Worm (Caenorhabditis elegans) whole organism, L1 larva: Measurements from ENCODE around the gene ttn-1.

Experiments
- F16B12.6 ChIP-seq: fragments of 150-350 bp; optimal IDR thresholded peaks from 2 replicates; lab custom pipeline; 2014; ENCODE audit warnings: missing biosample characterization, missing genetic modification characterization
- Y116A8C.19 ChIP-seq: sonication (generic microtip); optimal IDR thresholded peaks from 2 replicates; lab custom pipeline; 2016; ENCODE audit warnings: missing compliant biosample characterization, missing genetic modification characterization, borderline replicate concordance
- aha-1 ChIP-seq: fragments of 150-350 bp; optimal IDR thresholded peaks from 2 replicates; lab custom pipeline; 2014; ENCODE audit warnings: missing biosample characterization, missing genetic modification characterization
- aly-2 ChIP-seq: fragments of 150-350 bp; optimal IDR thresholded peaks from 2 replicates; lab custom pipeline; 2014; ENCODE audit warnings: missing biosample characterization, missing genetic modification characterization
- ceh-8 ChIP-seq: fragments of 200-800 bp; sonication (Bioruptor generic); optimal IDR thresholded peaks from 2 replicates; lab custom pipeline; 2018; ENCODE audit warnings: mild to moderate bottlenecking, missing genetic modification characterization, moderate library complexity, missing compliant biosample characterization
- ceh-88 ChIP-seq: fragments of 200-800 bp; sonication (Bioruptor generic); IDR thresholded peaks from 2 replicates; pipeline ENCODE4 v1.3.6; 2022; ENCODE audit warnings: missing genetic modification characterization, missing compliant biosample characterization
- dpl-1 ChIP-seq, 3 experiments: fragments of 150-350 bp in 2 of 3; sonication (generic microtip) in 1 of 3; optimal IDR thresholded peaks; 2 replicates each; lab custom pipeline; 2014 to 2017; ENCODE audit warnings: missing biosample characterization in 3 of 3, missing genetic modification characterization in 3 of 3, missing genetic modification reagents in 3 of 3
- efl-1 ChIP-seq, 4 experiments: fragments of 150-350 bp; optimal IDR thresholded peaks in 3 of 4; peaks in 1 of 4; 1 replicate in 1 of 4; 2 replicates in 3 of 4; lab custom pipeline; 2014; ENCODE audit warnings: missing biosample characterization in 2 of 4, missing genetic modification characterization in 2 of 4, missing genetic modification reagents in 2 of 4
- egl-13 ChIP-seq: sonication (generic microtip); optimal IDR thresholded peaks from 2 replicates; lab custom pipeline; 2016; ENCODE audit warnings: missing genotype, missing genetic modification reagents, missing genetic modification characterization, missing compliant biosample characterization
- elt-2 ChIP-seq: sonication (generic microtip); optimal IDR thresholded peaks from 2 replicates; lab custom pipeline; 2016; ENCODE audit warnings: missing genetic modification characterization, mild to moderate bottlenecking, inconsistent platforms, missing compliant biosample characterization, missing genetic modification reagents
- elt-3 ChIP-seq, 6 experiments: fragments of 150-350 bp in 1 of 6; sonication (generic microtip); optimal IDR thresholded peaks; 2 replicates each; lab custom pipeline; 2017 to 2018; ENCODE audit warnings: missing biosample characterization in 6 of 6, missing genetic modification characterization in 6 of 6, inconsistent platforms in 1 of 6
- ets-5 ChIP-seq: fragments of 200-800 bp; sonication (Bioruptor generic); IDR thresholded peaks from 2 replicates; pipeline ENCODE4 v1.3.6; 2022; ENCODE audit warnings: missing genetic modification characterization, missing compliant biosample characterization
- fkh-10 ChIP-seq: sonication (generic microtip); optimal IDR thresholded peaks from 2 replicates; lab custom pipeline; 2017; ENCODE audit warnings: missing biosample characterization, missing genetic modification reagents, missing genetic modification characterization
- fkh-4 ChIP-seq: sonication (generic microtip); optimal IDR thresholded peaks from 2 replicates; lab custom pipeline; 2016; ENCODE audit warnings: missing compliant biosample characterization, missing genetic modification characterization, borderline replicate concordance
- fos-1 ChIP-seq: fragments of 150-350 bp; optimal IDR thresholded peaks from 2 replicates; lab custom pipeline; 2014; ENCODE audit warnings: missing biosample characterization, missing genetic modification characterization
- grh-1 ChIP-seq: fragments of 200-800 bp; sonication (Bioruptor generic); IDR thresholded peaks from 2 replicates; pipeline ENCODE4 v1.3.6; 2022; ENCODE audit warnings: missing genetic modification reagents, missing genetic modification characterization, missing compliant biosample characterization
- hlh-4 ChIP-seq: sonication (generic microtip); optimal IDR thresholded peaks from 2 replicates; lab custom pipeline; 2016; ENCODE audit warnings: mild to moderate bottlenecking, missing genetic modification characterization, missing compliant biosample characterization
- irx-1 ChIP-seq: sonication (generic microtip); optimal IDR thresholded peaks from 2 replicates; lab custom pipeline; 2016; ENCODE audit warnings: missing genetic modification characterization, missing compliant biosample characterization
- isw-1 ChIP-seq: fragments of 200-800 bp; sonication (Bioruptor generic); IDR thresholded peaks from 2 replicates; pipeline ENCODE4 v1.3.6; 2022; ENCODE audit warnings: missing genetic modification characterization, missing compliant biosample characterization
- lin-14 ChIP-seq: fragments of 200-800 bp; sonication (Bioruptor generic); optimal IDR thresholded peaks from 2 replicates; lab custom pipeline; 2018; ENCODE audit warnings: mild to moderate bottlenecking, missing genetic modification characterization, moderate library complexity, missing compliant biosample characterization
- lin-15B ChIP-seq: fragments of 150-350 bp; sonication (generic microtip); optimal IDR thresholded peaks from 3 replicates; lab custom pipeline; 2014; ENCODE audit warnings: missing biosample characterization, missing genetic modification characterization
- lin-35 ChIP-seq, 2 experiments: fragments of 150-350 bp; optimal IDR thresholded peaks; 2 replicates each; lab custom pipeline; 2014; ENCODE audit warnings: missing biosample characterization in 2 of 2, missing genetic modification characterization in 2 of 2, missing genetic modification reagents in 2 of 2
- lin-39 ChIP-seq: fragments of 150-350 bp; optimal IDR thresholded peaks from 2 replicates; lab custom pipeline; 2014; ENCODE audit warnings: missing biosample characterization, missing genetic modification reagents, missing genetic modification characterization
- lsy-2 ChIP-seq, 2 experiments: fragments of 150-350 bp; optimal IDR thresholded peaks; 2 replicates each; lab custom pipeline; 2014; ENCODE audit warnings: missing biosample characterization in 2 of 2, missing genetic modification characterization in 2 of 2
- nhr-19 ChIP-seq: fragments of 200-800 bp; sonication (Bioruptor generic); conservative IDR thresholded peaks from 2 replicates; pipeline ENCODE4 v1.3.6; 2022; ENCODE audit warnings: missing genetic modification characterization, missing compliant biosample characterization
- nhr-20 ChIP-seq: sonication (generic microtip); optimal IDR thresholded peaks from 2 replicates; lab custom pipeline; 2016; ENCODE audit warnings: mild to moderate bottlenecking, missing genetic modification characterization, missing compliant biosample characterization
- nhr-28 ChIP-seq: fragments of 150-350 bp; optimal IDR thresholded peaks from 2 replicates; lab custom pipeline; 2014; ENCODE audit warnings: missing biosample characterization, missing genetic modification characterization
- nhr-71 ChIP-seq: sonication (generic microtip); optimal IDR thresholded peaks from 2 replicates; lab custom pipeline; 2016; ENCODE audit warnings: mild to moderate bottlenecking, missing genetic modification characterization, moderate library complexity, missing compliant biosample characterization
- nhr-76 ChIP-seq: sonication (generic microtip); optimal IDR thresholded peaks from 2 replicates; lab custom pipeline; 2017; ENCODE audit warnings: missing biosample characterization, missing genetic modification characterization
- nhr-77 ChIP-seq: fragments of 150-350 bp; optimal IDR thresholded peaks from 2 replicates; lab custom pipeline; 2014; ENCODE audit warnings: missing biosample characterization, missing genetic modification characterization
- nhr-90 ChIP-seq: sonication (generic microtip); optimal IDR thresholded peaks from 2 replicates; lab custom pipeline; 2016; ENCODE audit warnings: mild to moderate bottlenecking, missing genetic modification characterization, missing compliant biosample characterization; ENCODE audit not compliant: poor library complexity
- pag-3 ChIP-seq: sonication (generic microtip); optimal IDR thresholded peaks from 2 replicates; lab custom pipeline; 2017; ENCODE audit warnings: missing genetic modification characterization, mild to moderate bottlenecking, missing compliant biosample characterization, antibody characterized with exemption, borderline replicate concordance; ENCODE audit not compliant: insufficient read depth
- pqm-1 ChIP-seq: sonication (generic microtip); optimal IDR thresholded peaks from 3 replicates; lab custom pipeline; 2017; ENCODE audit warnings: missing biosample characterization, missing genetic modification characterization
- rnt-1 ChIP-seq: sonication (generic microtip); optimal IDR thresholded peaks from 2 replicates; lab custom pipeline; 2016; ENCODE audit warnings: mild to moderate bottlenecking, missing genetic modification characterization, moderate library complexity, missing compliant biosample characterization
- skn-1 ChIP-seq: fragments of 150-350 bp; optimal IDR thresholded peaks from 2 replicates; lab custom pipeline; 2014; ENCODE audit warnings: missing biosample characterization, missing genetic modification characterization
- snpc-4 ChIP-seq: fragments of 150-350 bp; optimal IDR thresholded peaks from 2 replicates; lab custom pipeline; 2014; ENCODE audit warnings: missing biosample characterization, missing genetic modification characterization
- sup-37 ChIP-seq: fragments of 200-800 bp; sonication (Bioruptor generic); optimal IDR thresholded peaks from 2 replicates; lab custom pipeline; 2018; ENCODE audit warnings: mild to moderate bottlenecking, missing genetic modification characterization, missing compliant biosample characterization
- swsn-7 ChIP-seq: sonication (generic microtip); optimal IDR thresholded peaks from 2 replicates; lab custom pipeline; 2016; ENCODE audit warnings: missing genetic modification characterization, missing compliant biosample characterization
- tbx-2 ChIP-seq: sonication (generic microtip); optimal IDR thresholded peaks from 2 replicates; lab custom pipeline; 2016; ENCODE audit warnings: missing genetic modification characterization, missing compliant biosample characterization
- unc-130 ChIP-seq: fragments of 150-350 bp; optimal IDR thresholded peaks from 2 replicates; lab custom pipeline; 2017; ENCODE audit warnings: missing biosample characterization, missing genetic modification characterization, inconsistent platforms
- unc-62 ChIP-seq: fragments of 150-350 bp; optimal IDR thresholded peaks from 2 replicates; lab custom pipeline; 2014; ENCODE audit warnings: missing biosample characterization, missing genetic modification reagents, missing genetic modification characterization
- unc-86 ChIP-seq: sonication (generic microtip); optimal IDR thresholded peaks from 2 replicates; lab custom pipeline; 2016; ENCODE audit warnings: missing genetic modification characterization, missing compliant biosample characterization
- vab-15 ChIP-seq: sonication (generic microtip); optimal IDR thresholded peaks from 2 replicates; lab custom pipeline; 2017; ENCODE audit warnings: missing genotype, mild to moderate bottlenecking, missing genetic modification characterization, missing compliant biosample characterization
- xbp-1 ChIP-seq: sonication (generic microtip); optimal IDR thresholded peaks from 2 replicates; lab custom pipeline; 2016; ENCODE audit warnings: missing genetic modification characterization, missing compliant biosample characterization
- ztf-11 ChIP-seq, 2 experiments: sonication (generic microtip); optimal IDR thresholded peaks; 2 replicates each; lab custom pipeline; 2016 to 2017; ENCODE audit warnings: missing genetic modification characterization in 2 of 2, missing biosample characterization in 1 of 2, missing compliant biosample characterization in 1 of 2

ttn-1 gene

DNA sequence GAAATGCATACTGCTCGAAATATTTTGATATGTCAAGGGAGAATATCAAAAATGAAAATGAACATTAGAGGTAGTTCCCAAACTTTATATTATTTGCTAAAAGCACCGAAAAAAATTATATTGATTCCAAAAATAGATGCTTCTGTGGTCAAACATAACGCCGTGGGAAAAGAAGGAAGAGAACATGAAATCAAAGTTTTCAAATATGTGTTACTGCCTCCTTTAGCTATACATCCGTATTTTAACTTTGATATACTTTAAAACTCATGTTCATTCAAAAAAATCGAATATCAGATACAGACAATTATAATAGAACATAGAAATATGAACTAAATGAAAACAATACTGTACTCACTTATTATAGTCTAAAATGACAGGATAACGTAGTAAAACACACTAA lies 99.0 kb downstream of the ttn-1 start, which contains the start of gene Y38A10A.11:
Gene Y38A10A.11, minus strand, starts transcription at position 101 of the 400 bp plus-strand sequence.
- TF ChIP-seq isw-1 (GFP tag; lab: Robert Waterston, UW), result no peak
- TF ChIP-seq unc-86 (tag; lab: Kevin White, UChicago), result no peak
- no peak for TF ChIP-seq unc-62
- no peak for TF ChIP-seq tbx-2 (tag; lab: Kevin White, UChicago)
- TF ChIP-seq swsn-7, result no peak
- no peak for TF ChIP-seq sup-37
- no peak for TF ChIP-seq nhr-19 (GFP tag; lab: Robert Waterston, UW)
- TF ChIP-seq fkh-4 (tag; lab: Kevin White, UChicago), result no peak
- TF ChIP-seq skn-1 (tag; lab: Kevin White, UChicago), result no peak
- TF ChIP-seq pag-3 (tag; lab: Kevin White, UChicago), result no peak
- no peak for TF ChIP-seq snpc-4 (tag; lab: Kevin White, UChicago)
- TF ChIP-seq nhr-28, result no peak
- TF ChIP-seq pqm-1 (tag; lab: Kevin White, UChicago), result no peak
- TF ChIP-seq ztf-11 (tag; optimal IDR thresholded peaks at IDR 0.05; lab: Kevin White, UChicago), result no peak
- no peak for TF ChIP-seq lsy-2 (tag; optimal IDR thresholded peaks at IDR 0.05; lab: Kevin White, UChicago)

DNA sequence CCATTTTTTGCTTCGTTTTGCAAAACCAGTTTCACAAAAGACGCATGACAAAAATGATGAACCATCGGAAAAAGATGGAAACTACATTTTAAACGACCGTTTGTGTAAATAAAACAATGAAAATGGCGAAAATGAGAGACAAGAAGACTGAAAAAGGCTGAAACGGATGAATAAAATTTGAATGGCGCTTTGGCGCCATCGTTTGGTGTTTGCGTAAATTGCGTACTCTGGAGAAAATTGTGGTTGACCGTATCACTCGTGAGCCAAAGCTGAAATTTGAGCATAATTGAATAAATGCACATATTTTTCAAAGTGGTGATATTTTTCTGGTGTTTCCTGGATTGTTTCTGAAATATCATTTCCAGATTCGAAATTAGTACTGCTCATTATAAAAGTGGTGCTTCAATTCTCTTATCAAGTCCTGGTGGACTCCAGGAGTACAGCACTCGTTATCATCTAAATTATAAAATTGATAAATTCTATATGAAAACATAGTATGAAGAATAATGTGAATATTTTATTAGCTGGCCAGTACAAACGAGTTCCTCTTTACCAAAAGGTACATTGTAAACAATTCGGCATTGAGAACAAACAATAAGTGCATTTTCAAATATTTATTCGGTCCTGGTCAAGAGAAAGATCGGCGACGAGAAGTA lies 101.1 kb downstream of the ttn-1 start:
- TF ChIP-seq elt-2 (tag; lab: Kevin White, UChicago) (peak; percentile 60), dpl-1 (GFP tag; optimal IDR thresholded peaks at IDR 0.05; lab: Kevin White, UChicago) (peak in 2 of 3 experiments; percentile 20 to 63), efl-1 (optimal IDR thresholded peaks at IDR 0.05; lab: Kevin White, UChicago) (peak; percentile 8 to 25), efl-1 (GFP tag; optimal IDR thresholded peaks at IDR 0.05 in 1 of 2; lab: Kevin White, UChicago) (peak; percentile 54 to 80), ceh-8 (no peak), pag-3 (tag; lab: Kevin White, UChicago) (no peak), egl-13 (tag; lab: Kevin White, UChicago) (no peak), nhr-77 (no peak), nhr-71 (no peak), aly-2 (no peak), fkh-10 (GFP tag; lab: Kevin White, UChicago) (no peak), elt-3 (tag; optimal IDR thresholded peaks at IDR 0.05; lab: Kevin White, UChicago) (peak in 1 of 6 experiments; percentile 4), lin-15B (tag; lab: Kevin White, UChicago) (no peak), lsy-2 (tag; optimal IDR thresholded peaks at IDR 0.05; lab: Kevin White, UChicago) (peak in 1 of 2 experiments; percentile 80), nhr-90 (tag; lab: Kevin White, UChicago) (no peak), lin-35 (GFP tag; optimal IDR thresholded peaks at IDR 0.05; lab: Kevin White, UChicago) (peak; percentile 18 to 33), ets-5 (GFP tag; lab: Robert Waterston, UW) (no peak), fos-1 (tag; lab: Kevin White, UChicago) (no peak), F16B12.6 (tag; lab: Kevin White, UChicago) (no peak), snpc-4 (tag; lab: Kevin White, UChicago) (no peak)

DNA sequence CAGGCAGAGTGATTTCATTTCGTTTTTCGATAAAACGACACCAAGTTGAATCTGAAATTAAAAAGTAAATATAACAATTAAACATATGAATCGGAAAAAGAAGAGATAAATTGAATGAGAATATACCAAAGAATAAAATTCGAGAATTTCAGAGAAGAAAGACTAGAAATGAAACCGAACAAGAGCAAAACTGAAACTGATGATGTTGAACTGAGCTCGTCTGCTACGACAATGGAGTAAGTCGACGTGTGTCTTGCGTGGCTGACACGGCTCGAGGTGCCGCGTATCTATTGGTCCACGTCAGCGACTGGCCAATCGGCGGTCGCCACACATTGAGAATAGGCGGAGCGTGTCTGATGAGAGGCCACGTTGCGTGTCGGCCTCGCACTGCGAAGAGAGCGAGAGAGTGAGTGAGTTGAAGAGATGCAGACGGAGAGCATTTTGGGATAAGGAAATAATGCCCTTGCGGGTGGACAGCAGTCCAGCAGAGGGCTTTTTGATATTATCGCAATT lies 101.9 kb downstream of the ttn-1 start, which contains the start of gene crt-1:
Gene crt-1, minus strand, starts transcription at position 51 of the 513 bp plus-strand sequence.
- TF ChIP-seq xbp-1 (tag; lab: Kevin White, UChicago) (peak; percentile 100), egl-13 (tag; lab: Kevin White, UChicago) (peak; percentile 92), lin-35 (GFP tag; optimal IDR thresholded peaks at IDR 0.05; lab: Kevin White, UChicago) (peak; percentile 88), unc-62 (no peak), hlh-4 (tag; lab: Kevin White, UChicago) (no peak), grh-1 (GFP tag; lab: Robert Waterston, UW) (peak; percentile 97), Y116A8C.19 (tag; lab: Kevin White, UChicago) (no peak), aly-2 (peak; percentile 52), lsy-2 (tag; optimal IDR thresholded peaks at IDR 0.05; lab: Kevin White, UChicago) (peak; percentile 95 to 96), nhr-76 (tag; lab: Kevin White, UChicago) (peak; percentile 71), aha-1 (tag; lab: Kevin White, UChicago) (peak; percentile 44), ztf-11 (tag; optimal IDR thresholded peaks at IDR 0.05; lab: Kevin White, UChicago) (peak in 1 of 2 experiments; percentile 93), unc-130 (tag; lab: Kevin White, UChicago) (peak; percentile 74), lin-39 (tag; lab: Kevin White, UChicago) (peak; percentile 68), rnt-1 (tag; lab: Kevin White, UChicago) (peak; percentile 94), nhr-90 (tag; lab: Kevin White, UChicago) (peak; percentile 94), ceh-88 (peak; percentile 44), F16B12.6 (tag; lab: Kevin White, UChicago) (peak; percentile 62), skn-1 (tag; lab: Kevin White, UChicago) (peak; percentile 73), lin-14 (GFP tag; lab: Kevin White, UChicago) (peak; percentile 98), irx-1 (tag; lab: Kevin White, UChicago) (peak; percentile 80), vab-15 (tag; lab: Kevin White, UChicago) (no peak), nhr-20 (peak; percentile 97)
